Worm (Caenorhabditis elegans): ENCODE results near the gene W07E11.1.

ce11 chrX:10051625-10052024 lies 32.8 kb upstream of the W07E11.1 start:
- no peak for TF ChIP-seq zip-8 (tag; optimal IDR thresholded peaks at IDR 0.05)
- no peak for TF ChIP-seq bed-3 (GFP tag; optimal IDR thresholded peaks at IDR 0.05)
- TF ChIP-seq sptf-1 (tag; optimal IDR thresholded peaks at IDR 0.05): no peak
- TF ChIP-seq ceh-39 (tag; optimal IDR thresholded peaks at IDR 0.05): no peak
- no peak for TF ChIP-seq elt-3 (tag; optimal IDR thresholded peaks at IDR 0.05)
- TF ChIP-seq snpc-4 (tag; optimal IDR thresholded peaks at IDR 0.05): no peak
- TF ChIP-seq unc-39 (tag; optimal IDR thresholded peaks at IDR 0.05): no peak
- no peak for TF ChIP-seq mab-5 (tag; optimal IDR thresholded peaks at IDR 0.05)
- no peak for TF ChIP-seq nhr-237 (tag; optimal IDR thresholded peaks at IDR 0.05)
- no peak for TF ChIP-seq ztf-11 (tag; optimal IDR thresholded peaks at IDR 0.05)
- no peak for TF ChIP-seq elt-1 (tag; optimal IDR thresholded peaks at IDR 0.05; ENCODE audit: borderline replicate concordance, insufficient read depth)
- TF ChIP-seq unc-62 (GFP tag; optimal IDR thresholded peaks at IDR 0.05): no peak
- no peak for TF ChIP-seq ces-1 (GFP tag; optimal IDR thresholded peaks at IDR 0.05)
- TF ChIP-seq ham-2 (GFP tag; optimal IDR thresholded peaks at IDR 0.05): no peak
